Fruit fly (Drosophila melanogaster) whole organism, prepupa: ENCODE measurements around the gene CG4598.

Source experiments
- CG10669 ChIP-seq: fragments of 200-800 bp; sonication (Bioruptor generic); optimal IDR thresholded peaks from 3 replicates; lab custom pipeline; 2018; ENCODE audit warnings: missing biosample characterization, mild to moderate bottlenecking, missing genetic modification characterization, moderate library complexity
- CG15336 ChIP-seq: fragments of 200-800 bp; sonication (Bioruptor generic); IDR thresholded peaks from 2 replicates; pipeline ENCODE4 v1.3.6; 2022; ENCODE audit warnings: missing biosample characterization, missing genetic modification characterization
- CG8632 ChIP-seq: fragments of 200-800 bp; sonication (Bioruptor generic); optimal IDR thresholded peaks from 3 replicates; lab custom pipeline; 2016; ENCODE audit warnings: missing biosample characterization, missing genetic modification characterization
- Ets96B ChIP-seq: fragments of 200-800 bp; optimal IDR thresholded peaks from 2 replicates; lab custom pipeline; 2019; ENCODE audit warnings: missing biosample characterization, mild to moderate bottlenecking, missing genetic modification characterization, moderate library complexity
- Hr38 ChIP-seq: sonication (Bioruptor generic); optimal IDR thresholded peaks from 2 replicates; lab custom pipeline; 2016; ENCODE audit warnings: missing biosample characterization, missing genetic modification characterization
- Hr4 ChIP-seq: fragments of 200-800 bp; sonication (Bioruptor generic); optimal IDR thresholded peaks from 3 replicates; lab custom pipeline; 2016; ENCODE audit warnings: missing biosample characterization, missing genetic modification characterization
- esn ChIP-seq: fragments of 200-800 bp; sonication (Bioruptor generic); optimal IDR thresholded peaks from 2 replicates; lab custom pipeline; 2016; ENCODE audit warnings: missing biosample characterization, mild to moderate bottlenecking, missing genetic modification characterization, moderate library complexity
- net ChIP-seq: fragments of 200-800 bp; sonication (Bioruptor generic); optimal IDR thresholded peaks from 3 replicates; lab custom pipeline; 2016; ENCODE audit warnings: missing biosample characterization, missing genetic modification characterization
- pdm3 ChIP-seq: fragments of 200-800 bp; sonication (Bioruptor generic); optimal IDR thresholded peaks from 3 replicates; lab custom pipeline; 2016; ENCODE audit warnings: missing biosample characterization, missing genetic modification characterization

dm6 chr2L:9938631-9939256, 20.3 kb downstream of the CG4598 start, which contains the start of the genes Datp and CG4619:
- peak; percentile 58 for TF ChIP-seq esn (GFP tag; lab: Kevin White, UChicago)
- no peak for TF ChIP-seq CG10669 (GFP tag; lab: Kevin White, UChicago)
- TF ChIP-seq Ets96B (tag; lab: Kevin White, UChicago) = peak; percentile 13
- no peak for TF ChIP-seq CG8632 (GFP tag; lab: Kevin White, UChicago)
- TF ChIP-seq Hr4 (GFP tag; lab: Kevin White, UChicago) = no peak
- TF ChIP-seq CG15336 (GFP tag; lab: Robert Waterston, UW) = no peak
- no peak for TF ChIP-seq Hr38 (GFP tag; lab: Kevin White, UChicago)
- no peak for TF ChIP-seq pdm3 (GFP tag; lab: Kevin White, UChicago)
- peak; percentile 39 for TF ChIP-seq net (GFP tag; lab: Kevin White, UChicago)
